Worm (Caenorhabditis elegans): ENCODE measurements around the gene tbc-12.
A peak's percentile ranks its signal among the peaks of the same experiment; 100 is the strongest.

tbc-12 gene

DNA sequence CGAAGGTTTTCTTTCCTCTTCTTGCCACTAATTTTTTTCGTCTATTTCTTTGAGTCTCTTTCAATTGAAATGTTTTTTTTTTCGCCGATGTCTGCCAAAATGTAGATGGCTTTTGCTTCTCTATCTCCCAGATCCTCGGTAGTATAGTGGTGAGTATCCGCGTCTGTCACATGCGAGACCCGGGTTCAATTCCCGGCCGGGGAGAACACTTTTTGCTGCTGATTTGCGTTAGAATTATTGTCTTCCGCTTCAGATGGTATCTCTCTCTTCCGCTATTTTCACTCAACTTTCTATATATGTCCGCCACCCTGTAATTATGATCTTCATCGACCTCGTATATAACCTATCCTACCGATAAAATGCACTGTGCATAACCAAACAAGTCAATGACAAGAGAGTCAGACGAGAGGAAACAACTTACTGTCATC is 21.2 kb upstream of the tbc-12 start (continued):
- TF ChIP-seq ZK546.5 (tag; optimal IDR thresholded peaks at IDR 0.05) (no peak), zfp-2 (tag; optimal IDR thresholded peaks at IDR 0.05) (peak; percentile 5), F44E2.7 (GFP tag; IDR thresholded peaks at IDR 0.05) (0 out of 2 replicates have a peak, but pooled peaks have one; percentile 65), nhr-76 (tag; optimal IDR thresholded peaks at IDR 0.05) (no peak), lin-39 (tag; optimal IDR thresholded peaks at IDR 0.05) (no peak), mep-1 (tag; optimal IDR thresholded peaks at IDR 0.05) (peak; percentile 85), snpc-4 (tag; optimal IDR thresholded peaks at IDR 0.05) (no peak), ZK337.2 (GFP tag; IDR thresholded peaks at IDR 0.05) (peak; percentile 81), skn-1 (tag; optimal IDR thresholded peaks at IDR 0.05) (no peak), F26F4.8 (GFP tag; conservative IDR thresholded peaks at IDR 0.05) (peak; percentile 81), nhr-28 (tag; optimal IDR thresholded peaks at IDR 0.05) (peak; percentile 65), R02D3.7 (tag; optimal IDR thresholded peaks at IDR 0.05) (no peak), lin-13 (GFP tag; optimal IDR thresholded peaks at IDR 0.05) (peak; percentile 53), lin-38 (GFP tag; IDR thresholded peaks at IDR 0.05) (peak; percentile 77), hlh-11 (tag; optimal IDR thresholded peaks at IDR 0.05) (peak; percentile 69), unc-39 (tag; optimal IDR thresholded peaks at IDR 0.05) (no peak), fkh-10 (GFP tag; optimal IDR thresholded peaks at IDR 0.05) (no peak), gei-8 (GFP tag; optimal IDR thresholded peaks at IDR 0.05) (peak; percentile 62), spr-1 (tag; optimal IDR thresholded peaks at IDR 0.05) (peak; percentile 75), T26A8.4 (GFP tag; IDR thresholded peaks at IDR 0.05) (peak; percentile 83), dmd-6 (GFP tag; IDR thresholded peaks at IDR 0.05) (peak; percentile 60), saeg-2 (GFP tag; IDR thresholded peaks at IDR 0.05) (peak; percentile 71), aly-2 (tag; optimal IDR thresholded peaks at IDR 0.05) (no peak), Y75B8A.6 (GFP tag; IDR thresholded peaks at IDR 0.05) (peak; percentile 60; the same call in 1 of the 2 replicates), pha-4 (GFP tag; IDR thresholded peaks at IDR 0.05) (peak; percentile 83), pha-4 (tag; optimal IDR thresholded peaks at IDR 0.05) (no peak), nhr-48 (tag; optimal IDR thresholded peaks at IDR 0.05) (peak; percentile 78), php-3 (GFP tag; IDR thresholded peaks at IDR 0.05) (no peak; the same call in 1 of the 2 replicates), nhr-25 (tag; optimal IDR thresholded peaks at IDR 0.05; ENCODE audit: borderline replicate concordance, insufficient read depth) (peak; percentile 35), snpc-1.2 (GFP tag; IDR thresholded peaks at IDR 0.05) (peak; percentile 83), sdz-12 (GFP tag; optimal IDR thresholded peaks at IDR 0.05) (peak; percentile 75), dmd-8 (GFP tag; IDR thresholded peaks at IDR 0.05) (peak; percentile 70), F10B5.3 (tag; optimal IDR thresholded peaks at IDR 0.05) (peak; percentile 31), nhr-42 (GFP tag; IDR thresholded peaks at IDR 0.05) (peak; percentile 55; the same call in 1 of the 2 replicates), Y5F2A.4 (GFP tag; optimal IDR thresholded peaks at IDR 0.05) (peak; percentile 85), mdl-1 (tag; optimal IDR thresholded peaks at IDR 0.05) (peak; percentile 14 to 85), pqm-1 (tag; optimal IDR thresholded peaks at IDR 0.05) (no peak), daf-12 (tag; optimal IDR thresholded peaks at IDR 0.05) (no peak), Y105C5A.15 (GFP tag; IDR thresholded peaks at IDR 0.05) (0 out of 2 replicates have a peak, but pooled peaks have one; percentile 19), tag-97 (GFP tag; IDR thresholded peaks at IDR 0.05) (no peak), ceh-44 (GFP tag; IDR thresholded peaks at IDR 0.05) (peak; percentile 61; the same call in 1 of the 2 replicates), dmd-9 (GFP tag; IDR thresholded peaks at IDR 0.05) (peak; percentile 58; the same call in 1 of the 2 replicates), ztf-7 (tag; optimal IDR thresholded peaks at IDR 0.05) (peak; percentile 60), ceh-32 (tag; optimal IDR thresholded peaks at IDR 0.05; ENCODE audit: poor library complexity) (no peak), ama-1 (optimal IDR thresholded peaks at IDR 0.05) (no peak), Y48G9A.11 (GFP tag; IDR thresholded peaks at IDR 0.05) (peak; percentile 66), daf-8 (GFP tag; IDR thresholded peaks at IDR 0.05) (no peak), unc-130 (GFP tag; optimal IDR thresholded peaks at IDR 0.05) (peak; percentile 25), D1046.2 (GFP tag; IDR thresholded peaks at IDR 0.05) (peak; percentile 73; the same call in 1 of the 2 replicates), T20F7.1 (GFP tag; optimal IDR thresholded peaks at IDR 0.05) (peak; percentile 41), nhr-6 (tag; optimal IDR thresholded peaks at IDR 0.05) (no peak), F37D6.2 (tag; optimal IDR thresholded peaks at IDR 0.05) (peak; percentile 60)
